Fruit fly (Drosophila melanogaster) whole organism, wandering third instar larva: ENCODE measurements around the gene Teh1.

Source experiments
- Abd-B ChIP-seq: fragments of >200 bp; optimal IDR thresholded peaks from 2 replicates; lab custom pipeline; 2017; ENCODE audit warnings: missing biosample characterization, missing genetic modification characterization
- Dfd ChIP-seq: fragments of >200 bp; optimal IDR thresholded peaks from 2 replicates; lab custom pipeline; 2017; ENCODE audit warnings: missing biosample characterization, missing genetic modification characterization
- Dif ChIP-seq: fragments of 200-275, 200-300 bp; sonication (Bioruptor generic); optimal IDR thresholded peaks from 2 replicates; lab custom pipeline; 2018; ENCODE audit warnings: missing biosample characterization, missing genetic modification characterization; ENCODE audit not compliant: partially characterized antibody
- Hr83 ChIP-seq: fragments of 200-300 bp; sonication (Bioruptor generic); optimal IDR thresholded peaks from 2 replicates; lab custom pipeline; 2016; ENCODE audit warnings: missing biosample characterization, mild to moderate bottlenecking, missing genetic modification characterization, moderate library complexity; ENCODE audit not compliant: poor library complexity, severe bottlenecking
- Myc ChIP-seq: fragments of >200 bp; optimal IDR thresholded peaks from 2 replicates; lab custom pipeline; 2017
- N ChIP-seq: fragments of >200 bp; optimal IDR thresholded peaks from 2 replicates; lab custom pipeline; 2018; ENCODE audit warnings: missing biosample characterization, missing external identifiers, missing genetic modification characterization
- Sp1 ChIP-seq: fragments of 200-800 bp; sonication (Bioruptor generic); optimal IDR thresholded peaks from 3 replicates; lab custom pipeline; 2019; ENCODE audit warnings: missing biosample characterization, mild to moderate bottlenecking, missing genetic modification characterization, moderate library complexity
- Vsx2 ChIP-seq: fragments of 200-300, 225-300 bp; sonication (Bioruptor generic); optimal IDR thresholded peaks from 2 replicates; lab custom pipeline; 2018; ENCODE audit warnings: missing biosample characterization, missing genetic modification characterization; ENCODE audit not compliant: partially characterized antibody
- dl ChIP-seq, 2 experiments: fragments of 175-275, 200-275 bp in 1 of 2; fragments of 200-275 bp in 1 of 2; sonication (Bioruptor generic); optimal IDR thresholded peaks; lab custom pipeline; 2018; ENCODE audit warnings: mild to moderate bottlenecking in 2 of 2, missing biosample characterization in 2 of 2, missing genetic modification characterization in 2 of 2, moderate library complexity in 2 of 2; ENCODE audit not compliant: partially characterized antibody in 2 of 2, insufficient read depth in 1 of 2
- ey ChIP-seq: fragments of 200-800 bp; sonication (Bioruptor generic); optimal IDR thresholded peaks from 2 replicates; lab custom pipeline; 2016; ENCODE audit warnings: missing biosample characterization, missing genetic modification characterization
- jim ChIP-seq: fragments of 175-275, 200-325 bp; sonication (Bioruptor generic); optimal IDR thresholded peaks from 2 replicates; lab custom pipeline; 2016; ENCODE audit warnings: missing biosample characterization, mild to moderate bottlenecking, missing genetic modification characterization
- lola ChIP-seq: fragments of >200 bp; optimal IDR thresholded peaks from 2 replicates; lab custom pipeline; 2017; ENCODE audit warnings: missing biosample characterization, missing genetic modification characterization
- psq ChIP-seq: fragments of 200-800 bp; sonication (Bioruptor generic); optimal IDR thresholded peaks from 3 replicates; lab custom pipeline; 2017; ENCODE audit warnings: missing biosample characterization, mild to moderate bottlenecking, missing genetic modification characterization, moderate library complexity

- TF ChIP-seq Abd-B (no peak), Myc (lab: Kevin White, UChicago) (no peak), Dif (no peak), Vsx2 (GFP tag; lab: Kevin White, UChicago) (no peak), psq (peak; percentile 22), Sp1 (GFP tag; lab: Kevin White, UChicago) (no peak), Dfd (GFP tag; lab: Kevin White, UChicago) (no peak), jim (peak; percentile 59), N (GFP tag; lab: Kevin White, UChicago) (no peak), lola (no peak), ey (GFP tag; lab: Kevin White, UChicago) (no peak), Hr83 (GFP tag; lab: Kevin White, UChicago) (no peak), dl (GFP tag; optimal IDR thresholded peaks at IDR 0.05; lab: Kevin White, UChicago; ENCODE audit: insufficient read depth in 1 of 2, partially characterized antibody in 2 of 2) (no peak)
Measured at dm6 chr3R:9885464-9886340, 17.8 kb upstream of the Teh1 start.
